Worm (Caenorhabditis elegans) whole organism, midembryonic: ENCODE data around the gene sqt-2.

Experiments used
- T22C8.4 ChIP-seq: fragments of 200-800 bp; sonication (Bioruptor generic); IDR thresholded peaks from 2 replicates; pipeline ENCODE4 v1.3.6; 2022; ENCODE audit warnings: missing genetic modification characterization, missing compliant biosample characterization
- cog-1 ChIP-seq: sonication (generic microtip); optimal IDR thresholded peaks from 2 replicates; lab custom pipeline; 2016; ENCODE audit warnings: missing genetic modification characterization, missing compliant biosample characterization
- flt-1 ChIP-seq: fragments of 200-800 bp; sonication (Bioruptor generic); IDR thresholded peaks from 2 replicates; pipeline ENCODE4 v1.3.6; 2022; ENCODE audit warnings: missing genetic modification characterization, missing compliant biosample characterization
- klf-2 ChIP-seq: fragments of 200-800 bp; sonication (Bioruptor generic); conservative IDR thresholded peaks from 2 replicates; pipeline ENCODE4 v1.3.6; 2022; ENCODE audit warnings: missing genetic modification reagents, missing genetic modification characterization, missing compliant biosample characterization
- med-1 ChIP-seq: sonication (generic microtip); optimal IDR thresholded peaks from 2 replicates; lab custom pipeline; 2017; ENCODE audit warnings: missing genetic modification characterization, mild to moderate bottlenecking, missing compliant biosample characterization, antibody characterized with exemption, missing genetic modification reagents; ENCODE audit not compliant: insufficient read depth
- ref-1 ChIP-seq: fragments of 200-800 bp; sonication (Bioruptor generic); conservative IDR thresholded peaks from 2 replicates; pipeline ENCODE4 v1.3.6; 2022; ENCODE audit warnings: missing genetic modification reagents, missing genetic modification characterization, missing compliant biosample characterization
- tab-1 ChIP-seq: fragments of 200-800 bp; sonication (Bioruptor generic); IDR thresholded peaks from 2 replicates; pipeline ENCODE4 v1.3.6; 2022; ENCODE audit warnings: missing genetic modification characterization, missing compliant biosample characterization
- ztf-23 ChIP-seq: fragments of 200-800 bp; sonication (Bioruptor generic); IDR thresholded peaks from 2 replicates; pipeline ENCODE4 v1.3.6; 2022; ENCODE audit warnings: missing genetic modification reagents, missing genetic modification characterization, missing compliant biosample characterization
- ztf-29 ChIP-seq: fragments of 200-800 bp; sonication (Bioruptor generic); IDR thresholded peaks from 2 replicates; pipeline ENCODE4 v1.3.6; 2022; ENCODE audit warnings: missing genetic modification reagents, missing genetic modification characterization, missing compliant biosample characterization

The sqt-2 gene

DNA sequence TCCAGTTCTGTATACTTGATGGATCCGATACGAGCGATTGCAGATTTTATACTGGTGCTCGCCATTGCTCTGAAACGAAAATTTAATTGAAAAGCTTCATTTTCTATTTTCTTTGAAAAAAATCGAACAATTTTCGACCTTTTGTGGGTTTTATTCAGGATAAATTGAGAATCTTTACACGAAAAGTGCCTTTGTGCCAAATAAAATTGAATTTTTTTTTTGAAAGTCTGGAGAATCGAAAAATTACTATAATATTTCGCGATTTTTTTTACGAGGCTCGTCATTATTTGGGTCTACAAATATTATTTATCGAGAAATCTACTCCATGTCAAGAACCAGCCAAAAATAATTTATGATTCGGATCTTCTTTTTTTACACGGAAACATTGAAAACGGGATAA is 18.8 kb downstream of the sqt-2 start, which contains the start of gene F23F1.10:
F23F1.10 (minus strand) TSS at position 69 of the 400 bp plus-strand sequence.
- no peak for TF ChIP-seq flt-1

DNA sequence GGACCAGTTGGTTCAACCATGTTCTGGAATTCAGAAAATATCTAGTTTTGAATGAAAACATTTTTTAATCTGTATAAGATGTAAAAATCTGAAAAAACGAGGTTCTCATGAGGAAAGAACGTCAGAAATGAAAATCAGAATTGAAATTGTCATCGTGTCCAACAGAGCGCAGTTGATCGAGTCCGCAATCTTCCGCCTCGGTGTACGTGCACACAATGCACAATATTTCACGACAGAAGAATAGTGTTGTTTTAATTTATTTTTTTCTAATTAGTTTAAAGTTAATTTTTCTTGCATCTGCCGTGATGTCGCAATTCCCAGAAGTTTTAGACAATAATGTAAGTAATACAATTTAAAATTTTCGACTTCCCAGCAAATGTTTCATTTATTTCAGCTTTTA is 20.5 kb downstream of the sqt-2 start, which contains the start of gene nfyc-1:
nfyc-1 (plus strand) TSS at position 268 of the 400 bp plus-strand sequence.
- TF ChIP-seq flt-1, result no peak
- TF ChIP-seq T22C8.4 (GFP tag; lab: Robert Waterston, UW), result no peak

DNA sequence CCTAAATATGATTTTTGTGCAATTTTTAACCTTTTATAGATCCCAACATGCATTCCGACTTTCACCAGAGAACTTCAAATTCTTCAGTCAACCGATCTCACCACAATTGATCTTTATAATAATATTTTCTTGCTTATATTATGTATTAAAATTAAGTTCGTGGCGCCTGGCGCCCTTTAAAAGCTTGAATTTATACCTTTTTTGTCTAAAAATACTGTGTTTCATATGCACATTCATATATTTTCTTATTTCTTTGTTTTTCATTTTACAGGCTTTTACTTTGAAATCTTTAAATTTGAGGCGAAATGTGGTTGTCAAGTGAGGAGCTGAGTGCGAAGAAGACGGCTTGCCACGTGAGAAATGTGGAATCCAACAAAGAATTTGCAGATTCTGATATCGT is 21.6 kb downstream of the sqt-2 start, which contains the start of gene rpoa-49:
rpoa-49 (plus strand) TSS at position 301 of the 400 bp plus-strand sequence.
- TF ChIP-seq tab-1 (GFP tag; lab: Robert Waterston, UW), result no peak
- TF ChIP-seq ztf-23 (GFP tag; lab: Robert Waterston, UW), result no peak
- no peak for TF ChIP-seq med-1 (GFP tag; lab: Kevin White, UChicago)
- no peak for TF ChIP-seq flt-1

DNA sequence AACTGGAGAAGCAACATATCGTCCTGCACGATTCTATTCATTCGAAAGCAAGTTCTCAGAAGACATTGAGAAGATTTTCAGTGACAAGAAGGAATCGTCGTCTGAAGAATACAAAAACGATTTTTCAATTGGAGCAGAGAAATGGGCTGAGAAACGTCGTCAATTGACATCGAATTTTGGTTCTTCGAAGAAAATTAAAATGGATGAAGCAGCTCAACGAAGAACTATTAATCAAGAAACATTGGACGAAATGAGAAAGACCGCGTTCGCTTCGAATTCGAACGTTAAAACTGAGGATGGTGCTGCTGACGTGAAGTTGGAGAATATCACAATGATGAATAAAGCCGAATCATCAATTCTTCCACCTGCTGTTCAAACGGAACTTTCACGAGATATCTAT is 23.0 kb downstream of the sqt-2 start, which contains the start of gene rpt-4:
rpt-4 (minus strand) TSS at position 101 of the 400 bp plus-strand sequence.
- TF ChIP-seq klf-2 (GFP tag; lab: Robert Waterston, UW) (no peak), cog-1 (tag; lab: Kevin White, UChicago) (no peak), flt-1 (no peak), med-1 (GFP tag; lab: Kevin White, UChicago) (no peak), ztf-29 (GFP tag; lab: Robert Waterston, UW) (no peak), ztf-23 (GFP tag; lab: Robert Waterston, UW) (no peak), ref-1 (no peak), tab-1 (GFP tag; lab: Robert Waterston, UW) (no peak), T22C8.4 (GFP tag; lab: Robert Waterston, UW) (no peak)

DNA sequence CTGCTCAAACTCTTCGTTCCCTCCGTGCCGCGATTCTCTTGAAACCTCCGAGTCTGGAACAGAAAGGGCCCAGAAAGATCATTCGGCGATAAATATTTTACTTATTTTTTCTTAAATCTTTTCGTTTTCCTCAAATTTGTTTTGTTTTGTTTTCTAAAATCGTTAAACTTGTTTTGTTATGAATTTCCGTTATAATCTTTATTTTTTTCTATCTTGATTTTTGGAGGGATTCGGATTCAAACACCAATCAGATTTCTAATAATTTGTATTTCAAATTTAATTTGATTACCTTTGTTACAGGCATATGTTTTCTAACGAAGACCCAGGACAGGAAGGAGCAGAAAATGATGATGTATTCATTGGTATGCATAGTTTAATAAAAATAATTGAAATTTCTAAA is 24.2 kb downstream of the sqt-2 start, which contains the start of gene C23H3.5:
C23H3.5 (plus strand) TSS at position 301 of the 400 bp plus-strand sequence.
- TF ChIP-seq tab-1 (GFP tag; lab: Robert Waterston, UW) (no peak), ref-1 (no peak), med-1 (GFP tag; lab: Kevin White, UChicago) (no peak), T22C8.4 (GFP tag; lab: Robert Waterston, UW) (no peak)

DNA sequence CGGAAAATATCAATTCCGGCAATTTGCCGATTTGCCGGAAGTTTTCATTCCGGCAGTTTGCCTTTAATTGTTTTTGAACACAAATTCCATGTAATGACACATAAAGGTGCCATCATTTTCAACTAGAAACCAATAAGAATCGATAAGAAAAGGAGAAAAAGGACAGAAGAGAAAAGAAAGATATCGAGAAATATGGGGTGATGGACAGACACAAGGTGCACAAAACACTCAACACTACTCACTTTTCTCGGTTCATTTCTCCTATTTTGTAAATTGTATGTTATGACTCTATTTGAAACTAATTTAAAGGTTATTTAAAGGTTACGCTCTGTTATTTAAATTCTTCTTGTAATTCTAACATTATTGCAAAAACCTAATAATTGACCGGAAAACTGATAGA is 27.7 kb downstream of the sqt-2 start:
- TF ChIP-seq ztf-29 (GFP tag; lab: Robert Waterston, UW), result no peak
- no peak for TF ChIP-seq klf-2 (GFP tag; lab: Robert Waterston, UW)
- no peak for TF ChIP-seq med-1 (GFP tag; lab: Kevin White, UChicago)
- TF ChIP-seq cog-1 (tag; lab: Kevin White, UChicago), result no peak
- no peak for TF ChIP-seq ref-1
- no peak for TF ChIP-seq tab-1 (GFP tag; lab: Robert Waterston, UW)
- TF ChIP-seq ztf-23 (GFP tag; lab: Robert Waterston, UW), result no peak
- no peak for TF ChIP-seq flt-1
- no peak for TF ChIP-seq T22C8.4 (GFP tag; lab: Robert Waterston, UW)

DNA sequence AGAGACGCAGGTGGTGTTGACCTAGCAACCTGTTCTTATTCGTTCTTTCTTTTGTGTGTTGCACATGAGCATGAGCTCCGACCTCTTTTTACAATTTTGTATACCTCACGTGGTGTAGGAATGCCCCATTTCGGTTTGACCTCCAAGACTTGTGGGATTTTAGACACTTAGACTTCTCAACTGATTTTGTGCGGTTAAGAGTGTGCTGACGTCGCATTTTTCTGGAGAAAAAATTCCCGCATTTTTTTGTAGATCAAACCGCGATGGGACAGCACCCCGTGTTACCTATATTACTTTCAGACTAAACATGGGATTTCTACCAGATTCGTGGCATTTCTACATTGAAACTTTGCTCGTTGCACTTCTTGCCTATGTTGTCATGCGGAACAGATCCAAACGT is 28.2 kb downstream of the sqt-2 start, which contains the start of gene sptl-1:
sptl-1 (plus strand) TSS at position 301 of the 400 bp plus-strand sequence.
- TF ChIP-seq ztf-23 (GFP tag; lab: Robert Waterston, UW), result no peak
- TF ChIP-seq flt-1, result no peak
- TF ChIP-seq tab-1 (GFP tag; lab: Robert Waterston, UW), result no peak
- no peak for TF ChIP-seq cog-1 (tag; lab: Kevin White, UChicago)
- no peak for TF ChIP-seq klf-2 (GFP tag; lab: Robert Waterston, UW)
- TF ChIP-seq ztf-29 (GFP tag; lab: Robert Waterston, UW), result no peak
- no peak for TF ChIP-seq ref-1
- TF ChIP-seq med-1 (GFP tag; lab: Kevin White, UChicago), result no peak
- TF ChIP-seq T22C8.4 (GFP tag; lab: Robert Waterston, UW), result no peak

DNA sequence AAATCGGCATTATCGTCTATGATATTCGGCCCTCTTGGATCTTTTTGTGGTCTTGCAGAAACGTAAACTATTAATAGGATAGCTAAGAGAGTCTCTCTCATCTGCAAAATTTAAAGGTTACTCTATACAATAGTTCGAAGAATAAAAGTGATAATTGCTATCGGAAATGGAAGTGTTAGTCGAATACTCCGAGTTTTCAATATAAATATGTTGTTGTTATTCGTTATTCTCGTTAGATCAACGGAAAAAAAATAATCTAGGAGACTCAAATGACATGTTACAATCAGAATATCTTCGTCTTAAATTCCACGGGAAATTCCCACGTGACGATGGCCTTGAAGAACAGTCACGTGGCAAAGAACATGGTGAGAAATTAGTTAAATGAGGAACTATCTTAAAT is 32.1 kb downstream of the sqt-2 start, which contains the start of gene tre-5:
tre-5 (minus strand) TSS at position 101 of the 400 bp plus-strand sequence.
- TF ChIP-seq flt-1 (no peak), ref-1 (no peak), klf-2 (GFP tag; lab: Robert Waterston, UW) (no peak), ztf-29 (GFP tag; lab: Robert Waterston, UW) (no peak), T22C8.4 (GFP tag; lab: Robert Waterston, UW) (no peak), ztf-23 (GFP tag; lab: Robert Waterston, UW) (no peak), tab-1 (GFP tag; lab: Robert Waterston, UW) (no peak), med-1 (GFP tag; lab: Kevin White, UChicago) (no peak), cog-1 (tag; lab: Kevin White, UChicago) (no peak)

DNA sequence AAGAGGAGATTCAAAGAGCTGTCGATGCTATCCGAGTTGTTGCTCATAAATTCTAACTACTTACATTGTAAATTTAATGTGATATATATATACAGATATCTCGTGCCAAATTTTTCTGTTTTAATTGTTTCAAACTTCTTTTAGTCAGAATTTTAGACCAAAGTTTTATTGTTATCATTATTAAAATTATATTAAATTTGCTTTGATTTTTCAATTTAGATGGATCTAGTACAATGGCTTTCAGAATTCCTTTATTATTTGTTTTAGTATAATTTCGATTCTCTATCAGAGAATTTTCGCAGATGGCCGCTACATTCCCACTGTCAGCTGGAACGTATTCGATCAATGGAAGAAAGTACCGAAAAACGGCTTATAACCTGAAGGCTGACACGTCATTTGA is 34.2 kb downstream of the sqt-2 start, which contains the start of gene ascc-1:
ascc-1 (plus strand) TSS at position 301 of the 400 bp plus-strand sequence.
- TF ChIP-seq flt-1, result no peak
- TF ChIP-seq T22C8.4 (GFP tag; lab: Robert Waterston, UW), result no peak
- TF ChIP-seq cog-1 (tag; lab: Kevin White, UChicago), result no peak
- TF ChIP-seq ref-1, result no peak
- no peak for TF ChIP-seq ztf-23 (GFP tag; lab: Robert Waterston, UW)
- no peak for TF ChIP-seq tab-1 (GFP tag; lab: Robert Waterston, UW)
- no peak for TF ChIP-seq med-1 (GFP tag; lab: Kevin White, UChicago)
- no peak for TF ChIP-seq ztf-29 (GFP tag; lab: Robert Waterston, UW)
- TF ChIP-seq klf-2 (GFP tag; lab: Robert Waterston, UW), result no peak

DNA sequence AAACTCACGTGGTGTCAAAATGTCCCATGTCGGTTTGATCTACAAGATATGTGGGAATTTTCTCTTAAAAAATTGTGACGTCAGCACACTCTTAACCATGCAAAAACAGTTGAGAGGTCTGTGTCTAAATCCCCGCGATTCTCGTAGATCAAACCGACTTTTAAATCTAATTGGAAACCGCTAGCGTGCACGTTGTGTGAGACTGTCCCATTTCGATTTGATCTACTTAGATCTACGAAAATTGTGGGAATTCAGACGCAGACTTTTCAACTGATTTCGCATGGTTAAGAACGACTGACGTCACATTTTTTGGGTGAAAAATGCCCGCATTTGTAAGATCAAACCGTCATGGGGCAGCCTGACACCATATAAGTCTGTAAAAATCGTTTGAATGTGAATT is 34.7 kb downstream of the sqt-2 start:
- TF ChIP-seq klf-2 (GFP tag; lab: Robert Waterston, UW) (no peak), cog-1 (tag; lab: Kevin White, UChicago) (no peak), flt-1 (no peak), ztf-29 (GFP tag; lab: Robert Waterston, UW) (no peak), med-1 (GFP tag; lab: Kevin White, UChicago) (no peak), ref-1 (no peak), tab-1 (GFP tag; lab: Robert Waterston, UW) (no peak), ztf-23 (GFP tag; lab: Robert Waterston, UW) (no peak), T22C8.4 (GFP tag; lab: Robert Waterston, UW) (no peak)
